Worm (Caenorhabditis elegans): ENCODE results near the gene nspg-6.

Gene nspg-6

ce11 chrIII:7308600-7309109 is 6.1 kb downstream of the nspg-6 start, which contains the start of gene acbp-4:
Gene acbp-4 (minus strand): TSS chrIII:7309109.
- TF ChIP-seq ceh-90 (tag; optimal IDR thresholded peaks at IDR 0.05) (no peak), lin-35 (GFP tag; optimal IDR thresholded peaks at IDR 0.05) (no peak), fkh-4 (tag; optimal IDR thresholded peaks at IDR 0.05; ENCODE audit: borderline replicate concordance) (no peak), grh-1 (GFP tag; IDR thresholded peaks at IDR 0.05) (no peak), nhr-85 (tag) (no peak)

- TF ChIP-seq nhr-71 (tag; optimal IDR thresholded peaks at IDR 0.05), result peak; percentile 40
- peak; percentile 90 for TF ChIP-seq blmp-1 (tag; optimal IDR thresholded peaks at IDR 0.05)
- TF ChIP-seq mdl-1 (tag; optimal IDR thresholded peaks at IDR 0.05), result peak in 1 of 2 experiments; percentile 5
- TF ChIP-seq elt-2 (tag; optimal IDR thresholded peaks at IDR 0.05), result no peak
- TF ChIP-seq nhr-90 (tag; optimal IDR thresholded peaks at IDR 0.05; ENCODE audit: poor library complexity), result peak; percentile 21
- peak; percentile 47 for TF ChIP-seq lin-14 (GFP tag; optimal IDR thresholded peaks at IDR 0.05)
- TF ChIP-seq nhr-20 (tag; optimal IDR thresholded peaks at IDR 0.05), result peak; percentile 42
- no peak for TF ChIP-seq ceh-90 (tag; optimal IDR thresholded peaks at IDR 0.05)
- TF ChIP-seq pqm-1 (tag; optimal IDR thresholded peaks at IDR 0.05), result no peak
- TF ChIP-seq snu-23 (GFP tag; optimal IDR thresholded peaks at IDR 0.05), result peak; percentile 41
- peak; percentile 77 for TF ChIP-seq nhr-85 (tag)
- peak in 1 of 2 experiments; percentile 25 for TF ChIP-seq lsy-2 (tag; optimal IDR thresholded peaks at IDR 0.05)
- no peak for TF ChIP-seq ceh-88 (GFP tag; IDR thresholded peaks at IDR 0.05)
- TF ChIP-seq irx-1 (tag; optimal IDR thresholded peaks at IDR 0.05), result no peak
- peak in 1 of 2 experiments; percentile 19 for TF ChIP-seq lin-35 (GFP tag; optimal IDR thresholded peaks at IDR 0.05)
- TF ChIP-seq elt-3 (tag; optimal IDR thresholded peaks at IDR 0.05), result peak in 4 of 6 experiments; percentile 20 to 88 (median 44)
These were observed 9.2 kb downstream of the nspg-6 start for ce11 chrIII:7305649-7305977.

ce11 chrIII:7304961-7305648 is 9.7 kb downstream of the nspg-6 start:
- TF ChIP-seq nhr-85 (tag) (peak; percentile 79), fkh-8 (tag; optimal IDR thresholded peaks at IDR 0.05) (no peak), elt-3 (tag; optimal IDR thresholded peaks at IDR 0.05) (peak in 2 of 6 experiments; percentile 73 to 86), nhr-19 (GFP tag; conservative IDR thresholded peaks at IDR 0.05) (peak; percentile 49), mdl-1 (tag; optimal IDR thresholded peaks at IDR 0.05) (peak in 1 of 2 experiments; percentile 51), snu-23 (GFP tag; optimal IDR thresholded peaks at IDR 0.05) (peak; percentile 56), skn-1 (tag; optimal IDR thresholded peaks at IDR 0.05) (no peak), C16A3.4 (tag; optimal IDR thresholded peaks at IDR 0.05) (peak; percentile 11), tbx-2 (tag; optimal IDR thresholded peaks at IDR 0.05) (peak; percentile 54), nhr-20 (tag; optimal IDR thresholded peaks at IDR 0.05) (peak; percentile 71), lir-3 (tag; optimal IDR thresholded peaks at IDR 0.05; ENCODE audit: poor library complexity) (peak; percentile 10), sox-4 (tag; optimal IDR thresholded peaks at IDR 0.05) (no peak), nhr-47 (tag; optimal IDR thresholded peaks at IDR 0.05) (peak; percentile 23), lsy-2 (tag; optimal IDR thresholded peaks at IDR 0.05) (peak in 1 of 2 experiments; percentile 24), unc-98 (GFP tag; IDR thresholded peaks at IDR 0.05) (no peak), efl-3 (GFP tag; optimal IDR thresholded peaks at IDR 0.05) (no peak), nhr-71 (tag; optimal IDR thresholded peaks at IDR 0.05) (peak; percentile 65), lin-39 (tag; optimal IDR thresholded peaks at IDR 0.05) (no peak), nhr-90 (tag; optimal IDR thresholded peaks at IDR 0.05; ENCODE audit: poor library complexity) (peak; percentile 34), lin-14 (GFP tag; optimal IDR thresholded peaks at IDR 0.05) (peak; percentile 52), elt-2 (tag; optimal IDR thresholded peaks at IDR 0.05) (peak; percentile 1), lin-35 (GFP tag; optimal IDR thresholded peaks at IDR 0.05) (peak in 1 of 2 experiments; percentile 46), efl-1 (optimal IDR thresholded peaks at IDR 0.05) (no peak), efl-1 (GFP tag; optimal IDR thresholded peaks at IDR 0.05 in 1 of 2) (peak in 1 of 2 experiments; percentile 15), blmp-1 (tag; optimal IDR thresholded peaks at IDR 0.05) (peak; percentile 73), sptf-1 (tag; optimal IDR thresholded peaks at IDR 0.05) (no peak), hlh-4 (tag; optimal IDR thresholded peaks at IDR 0.05) (no peak)

ce11 chrIII:7301668-7302067 is 13.1 kb downstream of the nspg-6 start:
- TF ChIP-seq ces-1 (GFP tag; optimal IDR thresholded peaks at IDR 0.05), result no peak
- TF ChIP-seq jun-1 (tag; optimal IDR thresholded peaks at IDR 0.05), result no peak
- TF ChIP-seq blmp-1 (tag; optimal IDR thresholded peaks at IDR 0.05), result peak; percentile 55
- no peak for TF ChIP-seq nhr-28 (tag; optimal IDR thresholded peaks at IDR 0.05)
- no peak for TF ChIP-seq unc-130 (tag; optimal IDR thresholded peaks at IDR 0.05)
- TF ChIP-seq ztf-4 (tag; optimal IDR thresholded peaks at IDR 0.05), result no peak
- TF ChIP-seq snpc-4 (tag; optimal IDR thresholded peaks at IDR 0.05), result no peak
- TF ChIP-seq sptf-1 (tag; optimal IDR thresholded peaks at IDR 0.05), result no peak
- TF ChIP-seq unc-30 (tag; optimal IDR thresholded peaks at IDR 0.05), result no peak
- TF ChIP-seq nhr-20 (tag; optimal IDR thresholded peaks at IDR 0.05), result peak; percentile 11
- no peak for TF ChIP-seq nhr-84 (tag; optimal IDR thresholded peaks at IDR 0.05)
- TF ChIP-seq ceh-63 (GFP tag; optimal IDR thresholded peaks at IDR 0.05), result no peak
- TF ChIP-seq F16B12.6 (tag; optimal IDR thresholded peaks at IDR 0.05), result no peak
- TF ChIP-seq nhr-77 (tag; optimal IDR thresholded peaks at IDR 0.05), result no peak
- no peak for TF ChIP-seq ama-1 (optimal IDR thresholded peaks at IDR 0.05)
- no peak for TF ChIP-seq ceh-90 (tag; optimal IDR thresholded peaks at IDR 0.05)
- TF ChIP-seq lin-14 (GFP tag; optimal IDR thresholded peaks at IDR 0.05), result peak; percentile 55
- TF ChIP-seq swsn-7 (tag; optimal IDR thresholded peaks at IDR 0.05), result no peak
- TF ChIP-seq fkh-8 (tag; optimal IDR thresholded peaks at IDR 0.05), result no peak
